Fruit fly (Drosophila melanogaster) whole organism, wandering third instar larva: ENCODE results near the gene CG14966.
A peak's percentile ranks its signal among the peaks of the same experiment; 100 is the strongest.

Experiments used
- Rel ChIP-seq, 2 experiments: fragments of 200-800 bp; sonication (Bioruptor generic) in 1 of 2; optimal IDR thresholded peaks; 2 replicates in 1 of 2; 3 replicates in 1 of 2; lab custom pipeline; 2016 to 2019; ENCODE audit warnings: mild to moderate bottlenecking in 2 of 2, missing biosample characterization in 2 of 2, missing genetic modification characterization in 2 of 2, moderate library complexity in 1 of 2
- br ChIP-seq: fragments of 200-800 bp; sonication (Bioruptor generic); optimal IDR thresholded peaks from 2 replicates; lab custom pipeline; 2016; ENCODE audit warnings: missing biosample characterization, missing genetic modification characterization
- dmrt93B ChIP-seq: fragments of 200-800 bp; sonication (Bioruptor generic); optimal IDR thresholded peaks from 2 replicates; lab custom pipeline; 2018; ENCODE audit warnings: missing biosample characterization, mild to moderate bottlenecking, missing genetic modification characterization
- fru ChIP-seq: fragments of 200-800 bp; sonication (Bioruptor generic); optimal IDR thresholded peaks from 3 replicates; lab custom pipeline; 2016; ENCODE audit warnings: missing biosample characterization, mild to moderate bottlenecking, missing genetic modification characterization

CG14966 gene

DNA sequence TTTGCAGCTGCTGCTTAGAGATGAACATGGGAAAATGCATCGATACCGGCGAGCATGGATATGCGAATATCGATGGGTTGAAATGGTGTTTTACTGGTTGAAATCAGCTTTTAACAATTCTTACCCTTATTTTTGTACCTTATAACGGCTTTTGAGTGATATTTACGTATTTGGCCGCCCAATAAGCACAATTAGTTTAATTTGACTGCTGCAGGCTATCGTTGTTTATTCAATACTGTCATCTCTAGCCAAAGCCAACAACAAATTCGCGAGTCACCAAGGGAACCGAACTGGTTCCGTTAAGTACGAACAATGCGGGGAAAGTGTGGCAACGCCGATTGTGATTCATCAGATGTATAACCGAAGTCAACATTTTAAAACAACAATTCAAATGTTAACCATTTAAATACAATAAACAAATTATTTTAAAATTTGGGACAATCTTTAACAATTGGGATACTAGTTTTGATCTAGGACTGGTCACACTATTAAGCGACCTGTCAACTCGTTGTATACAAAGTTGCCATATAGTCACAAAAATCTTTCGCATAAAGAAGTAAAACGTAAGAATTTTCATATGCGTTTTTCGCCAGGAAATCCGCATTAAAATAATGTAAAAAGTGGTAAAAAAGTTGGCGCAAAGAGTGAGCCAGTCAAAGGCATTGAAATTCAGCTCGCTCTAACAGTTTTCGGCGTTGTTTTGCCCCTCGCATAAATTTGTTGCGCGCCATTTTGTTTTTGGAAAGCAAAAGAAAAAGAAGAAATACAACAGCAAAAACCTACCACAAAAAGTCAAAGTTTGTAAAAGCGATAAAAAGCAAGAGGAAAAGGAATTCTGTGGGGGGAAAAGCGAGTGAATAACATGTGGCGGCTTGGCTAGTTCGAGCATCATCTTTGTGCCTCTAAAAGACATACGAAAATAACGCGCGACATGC is 49.0 kb downstream of the CG14966 start, which contains the start of the genes Usp5 and BtbVII (continued):
- TF ChIP-seq dmrt93B (GFP tag; lab: Kevin White, UChicago) (no peak), br (GFP tag; lab: Kevin White, UChicago) (peak; percentile 76), Rel (GFP tag; optimal IDR thresholded peaks at IDR 0.05; lab: Kevin White, UChicago) (no peak), Rel (tag; optimal IDR thresholded peaks at IDR 0.05; lab: Kevin White, UChicago) (peak; percentile 2), fru (peak; percentile 58)
- TF ChIP-seq, all 38 proteins: peak for 17
